Worm (Caenorhabditis elegans): ENCODE measurements around the gene taf-9.

DNA sequence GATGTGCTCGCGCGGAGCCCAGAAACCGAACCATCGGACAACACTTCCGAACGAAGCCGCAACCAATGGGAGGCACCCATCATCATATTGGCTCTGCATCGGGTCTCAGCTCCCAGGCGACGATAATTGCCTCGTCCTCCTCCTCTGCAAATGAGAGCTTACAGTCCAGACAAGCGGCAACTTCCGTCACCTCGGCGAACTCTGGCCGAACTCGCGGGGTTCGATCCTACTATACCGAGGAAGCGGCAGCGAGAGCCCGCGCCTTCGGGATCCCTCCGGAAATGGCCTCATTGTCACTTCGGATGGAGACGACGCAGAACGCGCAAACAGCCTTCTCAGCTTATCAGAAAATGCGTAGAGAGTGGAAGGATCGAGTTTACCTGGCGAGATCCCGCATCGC is 30.9 kb downstream of the taf-9 start:
- no peak for TF ChIP-seq him-1 (tag; optimal IDR thresholded peaks at IDR 0.05)
- no peak for TF ChIP-seq dao-5 (tag; optimal IDR thresholded peaks at IDR 0.05)

Measured in whole organism, L4/young adult.